Fruit fly (Drosophila melanogaster) whole organism, embryonic: ENCODE measurements around the gene Obp28a.

Experiments used
- BEAF-32 ChIP-seq: fragments of 200-800 bp; sonication (Bioruptor generic); optimal IDR thresholded peaks from 3 replicates; lab custom pipeline; 2017; ENCODE audit warnings: missing biosample characterization, missing genetic modification characterization, mild to moderate bottlenecking, moderate library complexity, missing genetic modification reagents
- CG10209 ChIP-seq: fragments of 200-800 bp; sonication (Bioruptor generic); optimal IDR thresholded peaks from 3 replicates; lab custom pipeline; 2017; ENCODE audit warnings: missing biosample characterization, mild to moderate bottlenecking, missing genetic modification characterization, missing genetic modification reagents
- CG10366 ChIP-seq: fragments of 200-800 bp; sonication (Bioruptor generic); IDR thresholded peaks from 2 replicates; pipeline ENCODE4 v1.3.6; 2022; ENCODE audit warnings: missing biosample characterization, missing genetic modification characterization
- CG10654 ChIP-seq: fragments of 200-800 bp; sonication (Bioruptor generic); optimal IDR thresholded peaks from 2 replicates; lab custom pipeline; 2016; ENCODE audit warnings: missing biosample characterization, missing genetic modification characterization
- CG10959 ChIP-seq: fragments of 200-800 bp; sonication (Bioruptor generic); IDR thresholded peaks from 2 replicates; pipeline ENCODE4 v1.3.6; 2022; ENCODE audit warnings: missing biosample characterization, missing genetic modification characterization
- CG11504 ChIP-seq: fragments of 200-800 bp; sonication (Bioruptor generic); optimal IDR thresholded peaks from 3 replicates; lab custom pipeline; 2019; ENCODE audit warnings: missing biosample characterization, mild to moderate bottlenecking, missing genetic modification characterization, moderate library complexity
- CG1233 ChIP-seq: fragments of 200-800 bp; sonication (Bioruptor generic); optimal IDR thresholded peaks from 4 replicates; lab custom pipeline; 2018; ENCODE audit warnings: missing biosample characterization, mild to moderate bottlenecking, missing genetic modification characterization
- CG12659 ChIP-seq: fragments of 200-800 bp; sonication (Bioruptor generic); optimal IDR thresholded peaks from 3 replicates; lab custom pipeline; 2017; ENCODE audit warnings: mild to moderate bottlenecking, missing biosample characterization, missing genetic modification reagents, missing genetic modification characterization
- CG1529 ChIP-seq: fragments of 200-800 bp; sonication (Bioruptor generic); optimal IDR thresholded peaks from 3 replicates; lab custom pipeline; 2018; ENCODE audit warnings: missing biosample characterization, missing genetic modification characterization
- CG17361 ChIP-seq: fragments of 200-800 bp; sonication (Bioruptor generic); IDR thresholded peaks from 3 replicates; pipeline ENCODE4 v1.3.6; 2022; ENCODE audit warnings: missing biosample characterization, missing genetic modification characterization
- CG17568 ChIP-seq: fragments of 200-800 bp; sonication (Bioruptor generic); optimal IDR thresholded peaks from 2 replicates; lab custom pipeline; 2018; ENCODE audit warnings: missing biosample characterization, mild to moderate bottlenecking, missing genetic modification characterization, moderate library complexity
- CG17802 ChIP-seq: fragments of 200-800 bp; sonication (Bioruptor generic); optimal IDR thresholded peaks from 2 replicates; lab custom pipeline; 2018; ENCODE audit warnings: missing biosample characterization, mild to moderate bottlenecking, missing genetic modification characterization, moderate library complexity
- CG31388 ChIP-seq: fragments of 200-800 bp; sonication (Bioruptor generic); optimal IDR thresholded peaks from 2 replicates; lab custom pipeline; 2016; ENCODE audit warnings: missing biosample characterization, missing genetic modification characterization
- CG31441 ChIP-seq: fragments of 200-800 bp; sonication (Bioruptor generic); IDR thresholded peaks from 2 replicates; pipeline ENCODE4 v1.3.6; 2022; ENCODE audit warnings: missing biosample characterization, missing genetic modification characterization
- CG32532 ChIP-seq: fragments of 200-800 bp; sonication (Bioruptor generic); IDR thresholded peaks from 2 replicates; pipeline ENCODE4 v1.3.6; 2022; ENCODE audit warnings: missing biosample characterization, missing genetic modification characterization
- CG32767 ChIP-seq: fragments of 200-800 bp; sonication (Bioruptor generic); IDR thresholded peaks from 2 replicates; pipeline ENCODE4 v1.3.6; 2022; ENCODE audit warnings: missing biosample characterization, missing genetic modification characterization
- CG43689 ChIP-seq: fragments of 200-800 bp; sonication (Bioruptor generic); IDR thresholded peaks from 2 replicates; pipeline ENCODE4 v1.3.6; 2022; ENCODE audit warnings: missing biosample characterization, missing genetic modification characterization
- CG4730 ChIP-seq: fragments of 200-800 bp; sonication (Bioruptor generic); IDR thresholded peaks from 2 replicates; pipeline ENCODE4 v1.3.6; 2022; ENCODE audit warnings: missing biosample characterization, missing genetic modification characterization
- CG6254 ChIP-seq: fragments of 200-800 bp; sonication (Bioruptor generic); optimal IDR thresholded peaks from 3 replicates; lab custom pipeline; 2017; ENCODE audit warnings: mild to moderate bottlenecking, missing biosample characterization, missing genetic modification reagents, missing genetic modification characterization
- CG6689 ChIP-seq: fragments of 200-800 bp; sonication (Bioruptor generic); IDR thresholded peaks from 2 replicates; pipeline ENCODE4 v1.3.6; 2022; ENCODE audit warnings: missing biosample characterization, missing genetic modification characterization
- CG6791 ChIP-seq: fragments of 200-800 bp; sonication (Bioruptor generic); IDR thresholded peaks from 3 replicates; pipeline ENCODE4 v1.3.6; 2022; ENCODE audit warnings: missing biosample characterization, missing genetic modification characterization; ENCODE audit not compliant: partially characterized antibody
- CG7928 ChIP-seq: fragments of 200-800 bp; sonication (Bioruptor generic); optimal IDR thresholded peaks from 2 replicates; lab custom pipeline; 2017; ENCODE audit warnings: missing biosample characterization, mild to moderate bottlenecking, missing genetic modification characterization
- CG8290 ChIP-seq, 3 experiments: fragments of 200-800 bp; sonication (Bioruptor generic); optimal IDR thresholded peaks; 2 replicates each; lab custom pipeline; 2016 to 2019; ENCODE audit warnings: missing biosample characterization in 3 of 3, missing genetic modification characterization in 3 of 3, mild to moderate bottlenecking in 2 of 3, moderate library complexity in 1 of 3
- CG9727 ChIP-seq: fragments of 200-800 bp; sonication (Bioruptor generic); optimal IDR thresholded peaks from 3 replicates; lab custom pipeline; 2017; ENCODE audit warnings: missing biosample characterization, mild to moderate bottlenecking, missing genetic modification characterization
- CkIIα-i1 ChIP-seq: fragments of 200-800 bp; sonication (Bioruptor generic); IDR thresholded peaks from 2 replicates; pipeline ENCODE4 v1.3.6; 2022; ENCODE audit warnings: missing biosample characterization, missing genetic modification characterization
- Dll ChIP-seq: fragments of 200-800 bp; sonication (Bioruptor generic); IDR thresholded peaks from 4 replicates; pipeline ENCODE4 v1.3.6; 2022; ENCODE audit warnings: missing biosample characterization, missing genetic modification characterization; ENCODE audit not compliant: partially characterized antibody
- Eip74EF ChIP-seq, 2 experiments: fragments of 200-800 bp in 1 of 2; fragments of >200 bp in 1 of 2; sonication (Bioruptor generic) in 1 of 2; optimal IDR thresholded peaks; 2 replicates each; lab custom pipeline; 2017 to 2019; ENCODE audit warnings: missing biosample characterization in 2 of 2, missing genetic modification characterization in 2 of 2, mild to moderate bottlenecking in 1 of 2, moderate library complexity in 1 of 2
- GATAe ChIP-seq: fragments of 200-800 bp; sonication (Bioruptor generic); conservative IDR thresholded peaks from 2 replicates; pipeline ENCODE4 v1.3.6; 2022; ENCODE audit warnings: missing biosample characterization, missing genetic modification characterization
- HmgZ ChIP-seq: fragments of 200-800 bp; sonication (Bioruptor generic); optimal IDR thresholded peaks from 2 replicates; lab custom pipeline; 2018; ENCODE audit warnings: missing biosample characterization, mild to moderate bottlenecking, missing genetic modification characterization
- Meics ChIP-seq: fragments of 200-800 bp; sonication (Bioruptor generic); optimal IDR thresholded peaks from 2 replicates; lab custom pipeline; 2017; ENCODE audit warnings: missing biosample characterization, mild to moderate bottlenecking, missing genetic modification characterization
- Nf-YB ChIP-seq: fragments of 200-800 bp; sonication (Bioruptor generic); optimal IDR thresholded peaks from 3 replicates; lab custom pipeline; 2019; ENCODE audit warnings: missing biosample characterization, mild to moderate bottlenecking, missing genetic modification characterization, moderate library complexity
- Ptx1 ChIP-seq: fragments of 200-800 bp; sonication (Bioruptor generic); IDR thresholded peaks from 2 replicates; pipeline ENCODE4 v1.3.6; 2022; ENCODE audit warnings: missing biosample characterization, missing genetic modification characterization
- Xbp1 ChIP-seq: fragments of 200-800 bp; sonication (Bioruptor generic); optimal IDR thresholded peaks from 3 replicates; lab custom pipeline; 2016; ENCODE audit warnings: missing biosample characterization, mild to moderate bottlenecking, missing genetic modification characterization
- ab ChIP-seq: fragments of 200-800 bp; sonication (Bioruptor generic); optimal IDR thresholded peaks from 2 replicates; lab custom pipeline; 2016; ENCODE audit warnings: missing biosample characterization, missing genetic modification characterization
- bab2 ChIP-seq: fragments of 200-800 bp; sonication (Bioruptor generic); optimal IDR thresholded peaks from 2 replicates; lab custom pipeline; 2016; ENCODE audit warnings: missing biosample characterization, missing genetic modification characterization
- btn ChIP-seq: fragments of 200-800 bp; sonication (Bioruptor generic); optimal IDR thresholded peaks from 2 replicates; lab custom pipeline; 2016; ENCODE audit warnings: missing biosample characterization, missing genetic modification characterization
- cad ChIP-seq: fragments of >200 bp; optimal IDR thresholded peaks from 2 replicates; lab custom pipeline; 2017; ENCODE audit warnings: missing biosample characterization, missing genetic modification characterization
- cg ChIP-seq: fragments of 200-800 bp; sonication (Bioruptor generic); optimal IDR thresholded peaks from 3 replicates; lab custom pipeline; 2019; ENCODE audit warnings: missing biosample characterization, mild to moderate bottlenecking, missing genetic modification characterization, moderate library complexity
- en ChIP-seq: fragments of 200-800 bp; sonication (Bioruptor generic); optimal IDR thresholded peaks from 2 replicates; lab custom pipeline; 2016; ENCODE audit warnings: missing biosample characterization, missing genetic modification characterization
- gfzf ChIP-seq: fragments of 200-800 bp; sonication (Bioruptor generic); optimal IDR thresholded peaks from 2 replicates; lab custom pipeline; 2016; ENCODE audit warnings: missing biosample characterization, mild to moderate bottlenecking, missing genetic modification characterization, moderate library complexity
- h ChIP-seq: fragments of >200 bp; optimal IDR thresholded peaks from 2 replicates; lab custom pipeline; 2017
- insv ChIP-seq, 2 experiments: fragments of 200-800 bp; sonication (Bioruptor generic); optimal IDR thresholded peaks; 3 replicates each; lab custom pipeline; 2016 to 2018; ENCODE audit warnings: missing biosample characterization in 2 of 2, missing genetic modification characterization in 2 of 2
- jing ChIP-seq: fragments of 200-800 bp; sonication (Bioruptor generic); optimal IDR thresholded peaks from 2 replicates; lab custom pipeline; 2018; ENCODE audit warnings: missing biosample characterization, mild to moderate bottlenecking, missing genetic modification characterization
- kni ChIP-seq: fragments of 200-800 bp; sonication (Bioruptor generic); optimal IDR thresholded peaks from 3 replicates; lab custom pipeline; 2017; ENCODE audit warnings: mild to moderate bottlenecking, missing biosample characterization, missing genetic modification reagents, missing genetic modification characterization
- mirr ChIP-seq: fragments of 200-800 bp; sonication (Bioruptor generic); optimal IDR thresholded peaks from 3 replicates; lab custom pipeline; 2018; ENCODE audit warnings: missing biosample characterization, mild to moderate bottlenecking, missing genetic modification characterization
- pzg ChIP-seq: fragments of 200-800 bp; sonication (Bioruptor generic); optimal IDR thresholded peaks from 3 replicates; lab custom pipeline; 2018; ENCODE audit warnings: missing biosample characterization, mild to moderate bottlenecking, missing genetic modification characterization, moderate library complexity
- tgo ChIP-seq: fragments of 200-800 bp; sonication (Bioruptor generic); IDR thresholded peaks from 3 replicates; pipeline ENCODE4 v1.3.6; 2022; ENCODE audit warnings: missing biosample characterization, missing genetic modification characterization
- twi ChIP-seq: fragments of 200-800 bp; optimal IDR thresholded peaks from 2 replicates; lab custom pipeline; 2019; ENCODE audit warnings: missing biosample characterization, mild to moderate bottlenecking, missing genetic modification characterization, moderate library complexity
- unc-4 ChIP-seq: fragments of 200-800 bp; sonication (Bioruptor generic); IDR thresholded peaks from 2 replicates; pipeline ENCODE4 v1.3.6; 2022; ENCODE audit warnings: missing biosample characterization, missing genetic modification characterization; ENCODE audit not compliant: partially characterized antibody
- unpg ChIP-seq: fragments of 200-800 bp; sonication (Bioruptor generic); optimal IDR thresholded peaks from 3 replicates; lab custom pipeline; 2018; ENCODE audit warnings: missing biosample characterization, mild to moderate bottlenecking, missing genetic modification characterization, moderate library complexity
- z ChIP-seq: fragments of 200-800 bp; sonication (Bioruptor generic); IDR thresholded peaks from 3 replicates; pipeline ENCODE4 v1.3.6; 2022; ENCODE audit warnings: missing biosample characterization, missing genetic modification characterization

Obp28a gene

dm6 chr2L:7491902-7492301 lies 5.3 kb downstream of the Obp28a start (continued):
- TF ChIP-seq CG11504: peak; percentile 80
- TF ChIP-seq twi (tag; lab: Kevin White, UChicago): no peak
- TF ChIP-seq HmgZ (tag; lab: Kevin White, UChicago): no peak
- no peak for TF ChIP-seq mirr (GFP tag; lab: Kevin White, UChicago)
- no peak for TF ChIP-seq CG7928
- no peak for TF ChIP-seq bab2 (GFP tag; lab: Kevin White, UChicago)
- TF ChIP-seq jing (GFP tag; lab: Kevin White, UChicago): no peak
- TF ChIP-seq Meics (GFP tag; lab: Kevin White, UChicago): peak; percentile 55
- TF ChIP-seq ab (GFP tag; lab: Kevin White, UChicago): no peak
- peak; percentile 46; the same call in 1 of the 2 replicates for TF ChIP-seq CG32532 (GFP tag; lab: Robert Waterston, UW)
- TF ChIP-seq Ptx1 (GFP tag; lab: Robert Waterston, UW): peak; percentile 69
- TF ChIP-seq CG10959 (GFP tag; lab: Robert Waterston, UW): no peak
- peak; percentile 58 for TF ChIP-seq CG31441
- TF ChIP-seq CG6791 (GFP tag; lab: Robert Waterston, UW): no peak
- peak; percentile 15 for TF ChIP-seq CG10654 (GFP tag; lab: Kevin White, UChicago)
- TF ChIP-seq h (lab: Kevin White, UChicago): no peak
- TF ChIP-seq tgo (GFP tag; lab: Robert Waterston, UW): peak; percentile 57; the same call in 2 of the 3 replicates
- TF ChIP-seq CG31388 (GFP tag; lab: Kevin White, UChicago): no peak
- no peak for TF ChIP-seq Dll (GFP tag; lab: Robert Waterston, UW)
- TF ChIP-seq CG32767 (GFP tag; lab: Robert Waterston, UW): peak; percentile 51; the same call in 1 of the 2 replicates
- TF ChIP-seq insv (GFP tag; optimal IDR thresholded peaks at IDR 0.05; lab: Kevin White, UChicago): no peak
- no peak for TF ChIP-seq cg (GFP tag; lab: Kevin White, UChicago)
- TF ChIP-seq en (GFP tag; lab: Kevin White, UChicago): no peak
- no peak for TF ChIP-seq BEAF-32 (GFP tag; lab: Kevin White, UChicago)
- TF ChIP-seq cad: no peak
- peak; percentile 35 for TF ChIP-seq CG6254 (GFP tag; lab: Kevin White, UChicago)
- peak; percentile 34 for TF ChIP-seq CG10209
- no peak for TF ChIP-seq unc-4
- TF ChIP-seq CG12659 (GFP tag; lab: Kevin White, UChicago): peak; percentile 30
- TF ChIP-seq CG17568 (GFP tag; lab: Kevin White, UChicago): peak; percentile 34
- TF ChIP-seq z (GFP tag; lab: Robert Waterston, UW): no peak
- TF ChIP-seq Eip74EF (GFP tag; optimal IDR thresholded peaks at IDR 0.05; lab: Kevin White, UChicago): no peak
- TF ChIP-seq GATAe (GFP tag; lab: Robert Waterston, UW): no peak
- no peak for TF ChIP-seq CG8290 (GFP tag; optimal IDR thresholded peaks at IDR 0.05; lab: Kevin White, UChicago)
- TF ChIP-seq CG8290 (tag; optimal IDR thresholded peaks at IDR 0.05; lab: Kevin White, UChicago): no peak
- TF ChIP-seq CG17361 (GFP tag; lab: Robert Waterston, UW): peak; percentile 45; the same call in 2 of the 3 replicates
- TF ChIP-seq gfzf: no peak
- no peak for TF ChIP-seq kni
- no peak for TF ChIP-seq Nf-YB (GFP tag; lab: Kevin White, UChicago)
- no peak for TF ChIP-seq CkIIα-i1 (GFP tag; lab: Robert Waterston, UW)
- TF ChIP-seq pzg (GFP tag; lab: Kevin White, UChicago): no peak
- TF ChIP-seq CG43689: no peak
- TF ChIP-seq Xbp1 (GFP tag; lab: Kevin White, UChicago): peak; percentile 51
- peak; percentile 55 for TF ChIP-seq unpg
- peak; percentile 61 for TF ChIP-seq CG10366
- peak; percentile 9 for TF ChIP-seq CG1233 (GFP tag; lab: Kevin White, UChicago)
- no peak for TF ChIP-seq btn (GFP tag; lab: Kevin White, UChicago)
- TF ChIP-seq CG17802 (tag; lab: Kevin White, UChicago): no peak
- TF ChIP-seq CG1529 (GFP tag; lab: Kevin White, UChicago): peak; percentile 10
- peak; percentile 66 for TF ChIP-seq CG6689 (GFP tag; lab: Robert Waterston, UW)
- TF ChIP-seq CG4730 (GFP tag; lab: Robert Waterston, UW): no peak
- TF ChIP-seq CG9727 (GFP tag; lab: Kevin White, UChicago): peak; percentile 33
